Worm (Caenorhabditis elegans) whole organism, L4 larva: ENCODE results near the gene mrp-1.

Experiments used
- F26F4.8 ChIP-seq: fragments of 200-800 bp; sonication (Bioruptor generic); conservative IDR thresholded peaks from 2 replicates; pipeline ENCODE4 v1.3.6; 2022; ENCODE audit warnings: missing genetic modification characterization, missing compliant biosample characterization
- aha-1 ChIP-seq: fragments of 150-350 bp; peaks from one replicate; lab custom pipeline; 2014; ENCODE audit warnings: missing biosample characterization, missing genetic modification characterization
- ceh-28 ChIP-seq: fragments of 150-350 bp; optimal IDR thresholded peaks from 2 replicates; lab custom pipeline; 2014; ENCODE audit warnings: missing biosample characterization, missing genetic modification reagents, missing genetic modification characterization
- mdl-1 ChIP-seq, 2 experiments: fragments of 150-350 bp in 1 of 2; sonication (generic microtip) in 1 of 2; optimal IDR thresholded peaks; 2 replicates each; lab custom pipeline; 2014 to 2017; ENCODE audit warnings: missing biosample characterization in 2 of 2, missing genetic modification characterization in 2 of 2
- nhr-11 ChIP-seq: fragments of 150-350 bp; optimal IDR thresholded peaks from 2 replicates; lab custom pipeline; 2014; ENCODE audit warnings: missing biosample characterization, missing genetic modification characterization
- nhr-25 ChIP-seq: sonication (generic microtip); optimal IDR thresholded peaks from 2 replicates; lab custom pipeline; 2017; ENCODE audit warnings: missing genetic modification characterization, mild to moderate bottlenecking, missing compliant biosample characterization, antibody characterized with exemption, moderate library complexity, borderline replicate concordance; ENCODE audit not compliant: insufficient read depth

DNA sequence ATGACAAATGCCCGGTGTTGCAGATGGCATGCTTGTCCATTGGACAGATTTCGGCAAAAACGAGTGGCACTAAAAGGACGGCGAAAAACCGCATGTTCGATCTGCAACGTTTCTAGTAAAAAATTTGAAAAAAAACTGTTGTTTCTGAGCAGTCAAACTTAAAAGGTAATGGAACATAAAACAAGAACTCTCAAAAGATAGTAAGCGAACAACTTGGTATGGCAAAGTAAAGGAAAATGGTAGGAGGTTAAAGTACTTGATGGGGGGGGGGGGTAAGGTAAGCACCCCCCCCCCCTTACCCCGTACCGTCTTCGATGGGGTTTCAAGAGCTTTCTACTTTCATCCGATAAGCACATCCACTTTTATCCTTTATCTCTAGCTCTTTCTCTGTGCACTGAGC is 20.7 kb upstream of the mrp-1 start, which contains the start of gene F13C5.5:
- TF ChIP-seq ceh-28 (tag; lab: Kevin White, UChicago) = no peak
- no peak for TF ChIP-seq aha-1 (tag; lab: Kevin White, UChicago)
- no peak for TF ChIP-seq nhr-11
- no peak for TF ChIP-seq nhr-25 (tag; lab: Kevin White, UChicago)
- no peak for TF ChIP-seq mdl-1 (tag; optimal IDR thresholded peaks at IDR 0.05; lab: Kevin White, UChicago)
- no peak for TF ChIP-seq F26F4.8 (GFP tag; lab: Robert Waterston, UW)
